Fruit fly (Drosophila melanogaster): ENCODE results near the gene cno.

dm6 chr3R:5171972-5172371 lies 45.3 kb downstream of the cno start:
- TF ChIP-seq CTCF (optimal IDR thresholded peaks at IDR 0.05) (no peak), CG8478 (optimal IDR thresholded peaks at IDR 0.05) (no peak)
